Worm (Caenorhabditis elegans): ENCODE data around the gene Y54G2A.72.

The Y54G2A.72 gene

ce11 chrIV:2803652-2804051, 25.7 kb downstream of the Y54G2A.72 start, which contains the start of gene Y54G2A.32:
TSS of gene Y54G2A.32 (plus strand) at chrIV:2803952.
- TF ChIP-seq ceh-39 (tag; optimal IDR thresholded peaks at IDR 0.05) (no peak), ces-1 (GFP tag; optimal IDR thresholded peaks at IDR 0.05) (no peak), drap-1 (GFP tag; optimal IDR thresholded peaks at IDR 0.05) (no peak), lin-32 (GFP tag; optimal IDR thresholded peaks at IDR 0.05) (no peak), nhr-76 (tag; optimal IDR thresholded peaks at IDR 0.05) (no peak), zip-8 (tag; optimal IDR thresholded peaks at IDR 0.05) (no peak), cnd-1 (tag; optimal IDR thresholded peaks at IDR 0.05) (no peak), nhr-28 (tag; optimal IDR thresholded peaks at IDR 0.05) (no peak)

ce11 chrIV:2805525-2805924, 27.6 kb downstream of the Y54G2A.72 start, which contains the start of gene Y54G2A.45:
TSS of gene Y54G2A.45 (plus strand) at chrIV:2805857.
- TF ChIP-seq sptf-1 (tag; optimal IDR thresholded peaks at IDR 0.05) = peak; percentile 79
- peak; percentile 64 for TF ChIP-seq mls-2 (tag; optimal IDR thresholded peaks at IDR 0.05)
- no peak for TF ChIP-seq ces-1 (GFP tag; optimal IDR thresholded peaks at IDR 0.05)
- no peak for TF ChIP-seq blmp-1 (tag; optimal IDR thresholded peaks at IDR 0.05)
- no peak for TF ChIP-seq unc-39 (tag; optimal IDR thresholded peaks at IDR 0.05)
- no peak for TF ChIP-seq hlh-1 (tag; optimal IDR thresholded peaks at IDR 0.05)
- no peak for TF ChIP-seq lin-13 (tag; optimal IDR thresholded peaks at IDR 0.05)
- no peak for TF ChIP-seq nhr-28 (tag; optimal IDR thresholded peaks at IDR 0.05)
- no peak for TF ChIP-seq elt-3 (tag; optimal IDR thresholded peaks at IDR 0.05)
- peak; percentile 71 for TF ChIP-seq unc-120 (tag; optimal IDR thresholded peaks at IDR 0.05; ENCODE audit: poor library complexity, severe bottlenecking)
- peak; percentile 7 for TF ChIP-seq ceh-43 (GFP tag; optimal IDR thresholded peaks at IDR 0.05)
- TF ChIP-seq M03D4.4 (tag; optimal IDR thresholded peaks at IDR 0.05) = peak; percentile 76
- no peak for TF ChIP-seq elt-1 (tag; optimal IDR thresholded peaks at IDR 0.05; ENCODE audit: borderline replicate concordance, insufficient read depth)
- peak; percentile 78 for TF ChIP-seq cnd-1 (tag; optimal IDR thresholded peaks at IDR 0.05)
- TF ChIP-seq tbx-8 (GFP tag; optimal IDR thresholded peaks at IDR 0.05) = no peak
- TF ChIP-seq mab-5 (tag; optimal IDR thresholded peaks at IDR 0.05) = no peak
- peak; percentile 58 for TF ChIP-seq sem-2 (GFP tag; optimal IDR thresholded peaks at IDR 0.05)
- TF ChIP-seq nhr-76 (tag; optimal IDR thresholded peaks at IDR 0.05) = no peak
- TF ChIP-seq ceh-39 (tag; optimal IDR thresholded peaks at IDR 0.05) = no peak
- peak; percentile 36 for TF ChIP-seq mep-1 (tag; optimal IDR thresholded peaks at IDR 0.05)
- no peak for TF ChIP-seq zip-8 (tag; optimal IDR thresholded peaks at IDR 0.05)
- TF ChIP-seq lsy-2 (tag; optimal IDR thresholded peaks at IDR 0.05) = no peak
- TF ChIP-seq drap-1 (GFP tag; optimal IDR thresholded peaks at IDR 0.05) = peak; percentile 66
- TF ChIP-seq ceh-83 (GFP tag; optimal IDR thresholded peaks at IDR 0.05) = peak; percentile 72
- TF ChIP-seq flh-1 (GFP tag; optimal IDR thresholded peaks at IDR 0.05) = peak; percentile 36
- TF ChIP-seq lin-32 (GFP tag; optimal IDR thresholded peaks at IDR 0.05) = peak; percentile 28
- TF ChIP-seq pha-4 (tag; optimal IDR thresholded peaks at IDR 0.05) = no peak
- no peak for TF ChIP-seq nhr-12 (tag; optimal IDR thresholded peaks at IDR 0.05)
- no peak for TF ChIP-seq unc-62 (GFP tag; optimal IDR thresholded peaks at IDR 0.05)
- no peak for TF ChIP-seq ztf-11 (tag; optimal IDR thresholded peaks at IDR 0.05)

ce11 chrIV:2808154-2808553, 30.2 kb downstream of the Y54G2A.72 start:
- TF ChIP-seq nhr-12 (tag; optimal IDR thresholded peaks at IDR 0.05) = no peak
- no peak for TF ChIP-seq nhr-2 (tag; optimal IDR thresholded peaks at IDR 0.05)
- TF ChIP-seq ztf-11 (tag; optimal IDR thresholded peaks at IDR 0.05) = no peak
- TF ChIP-seq M03D4.4 (tag; optimal IDR thresholded peaks at IDR 0.05) = no peak

ce11 chrIV:2809208-2809607, 31.3 kb downstream of the Y54G2A.72 start, which contains the start of gene Y54G2A.76:
TSS of gene Y54G2A.76 (plus strand) at chrIV:2809410.
- TF ChIP-seq drap-1 (GFP tag; optimal IDR thresholded peaks at IDR 0.05) (no peak), elt-1 (tag; optimal IDR thresholded peaks at IDR 0.05; ENCODE audit: borderline replicate concordance, insufficient read depth) (peak; percentile 13), nhr-12 (tag; optimal IDR thresholded peaks at IDR 0.05) (no peak), unc-62 (GFP tag; optimal IDR thresholded peaks at IDR 0.05) (no peak), cnd-1 (tag; optimal IDR thresholded peaks at IDR 0.05) (no peak), ces-1 (GFP tag; optimal IDR thresholded peaks at IDR 0.05) (no peak), snpc-4 (tag; optimal IDR thresholded peaks at IDR 0.05) (no peak), nhr-76 (tag; optimal IDR thresholded peaks at IDR 0.05) (no peak), lin-13 (tag; optimal IDR thresholded peaks at IDR 0.05) (no peak), ceh-43 (GFP tag; optimal IDR thresholded peaks at IDR 0.05) (no peak), mls-2 (tag; optimal IDR thresholded peaks at IDR 0.05) (no peak), ceh-39 (tag; optimal IDR thresholded peaks at IDR 0.05) (no peak), blmp-1 (tag; optimal IDR thresholded peaks at IDR 0.05) (peak; percentile 88), pha-4 (tag; optimal IDR thresholded peaks at IDR 0.05) (no peak), zip-8 (tag; optimal IDR thresholded peaks at IDR 0.05) (no peak), lsy-2 (tag; optimal IDR thresholded peaks at IDR 0.05) (no peak), lin-32 (GFP tag; optimal IDR thresholded peaks at IDR 0.05) (no peak), ham-2 (GFP tag; optimal IDR thresholded peaks at IDR 0.05) (peak; percentile 27), ceh-83 (GFP tag; optimal IDR thresholded peaks at IDR 0.05) (no peak)

Measured in whole organism, mixed stage, embryonic.